Worm (Caenorhabditis elegans) whole organism, late embryonic: ENCODE results near the gene ZC412.3.
"Not testable (repeated sequence)": the region's sequence is repeated elsewhere in the genome, so short reads cannot be mapped to it uniquely, and the experiment has no call there.

Experiments used
- F13H6.1 ChIP-seq: sonication (generic microtip); optimal IDR thresholded peaks from 2 replicates; lab custom pipeline; 2016; ENCODE audit warnings: missing genetic modification characterization, missing compliant biosample characterization
- ahr-1 ChIP-seq: sonication (generic microtip); optimal IDR thresholded peaks from 2 replicates; lab custom pipeline; 2016; ENCODE audit warnings: missing genetic modification characterization, missing compliant biosample characterization
- ceh-18 ChIP-seq: sonication (generic microtip); optimal IDR thresholded peaks from 2 replicates; lab custom pipeline; 2016; ENCODE audit warnings: missing genetic modification characterization, missing compliant biosample characterization
- ceh-22 ChIP-seq: sonication (generic microtip); optimal IDR thresholded peaks from 2 replicates; lab custom pipeline; 2017; ENCODE audit warnings: missing biosample characterization, missing genetic modification characterization
- ceh-34 ChIP-seq: sonication (generic microtip); optimal IDR thresholded peaks from 2 replicates; lab custom pipeline; 2016; ENCODE audit warnings: mild to moderate bottlenecking, missing genetic modification characterization, missing compliant biosample characterization
- ceh-6 ChIP-seq: fragments of 200-800 bp; sonication (Bioruptor generic); optimal IDR thresholded peaks from 2 replicates; lab custom pipeline; 2018; ENCODE audit warnings: mild to moderate bottlenecking, missing genetic modification characterization, missing compliant biosample characterization
- dmd-4 ChIP-seq: sonication (generic microtip); optimal IDR thresholded peaks from 2 replicates; lab custom pipeline; 2016; ENCODE audit warnings: borderline replicate concordance, missing genetic modification characterization, missing compliant biosample characterization
- fax-1 ChIP-seq: sonication (generic microtip); optimal IDR thresholded peaks from 2 replicates; lab custom pipeline; 2016; ENCODE audit warnings: missing genotype, missing genetic modification characterization, missing compliant biosample characterization
- gmeb-2 ChIP-seq: sonication (generic microtip); optimal IDR thresholded peaks from 2 replicates; lab custom pipeline; 2016; ENCODE audit warnings: missing genetic modification characterization, inconsistent platforms, missing compliant biosample characterization
- hlh-30 ChIP-seq: sonication (generic microtip); optimal IDR thresholded peaks from 2 replicates; lab custom pipeline; 2017; ENCODE audit warnings: antibody characterized with exemption, missing genetic modification characterization, missing compliant biosample characterization; ENCODE audit not compliant: insufficient read depth
- npax-4 ChIP-seq: sonication (generic microtip); optimal IDR thresholded peaks from 2 replicates; lab custom pipeline; 2016; ENCODE audit warnings: missing genetic modification characterization, missing compliant biosample characterization
- sdc-2 ChIP-seq: sonication (generic microtip); optimal IDR thresholded peaks from 2 replicates; lab custom pipeline; 2016; ENCODE audit warnings: missing genotype, missing genetic modification characterization, missing compliant biosample characterization
- syd-9 ChIP-seq: sonication (generic microtip); optimal IDR thresholded peaks from 2 replicates; lab custom pipeline; 2016; ENCODE audit warnings: mild to moderate bottlenecking, missing genetic modification characterization, moderate library complexity, missing compliant biosample characterization
- tbx-2 ChIP-seq: sonication (generic microtip); optimal IDR thresholded peaks from 2 replicates; lab custom pipeline; 2016; ENCODE audit warnings: missing genetic modification characterization, missing compliant biosample characterization
- unc-3 ChIP-seq, 2 experiments: fragments of 200-800 bp in 1 of 2; sonication (Bioruptor generic) in 1 of 2; sonication (generic microtip) in 1 of 2; conservative IDR thresholded peaks in 1 of 2; optimal IDR thresholded peaks in 1 of 2; 2 replicates each; pipeline versions ENCODE4 v1.3.6 to Lab custom; 2016 to 2022; ENCODE audit warnings: missing compliant biosample characterization in 2 of 2, missing genetic modification characterization in 2 of 2, missing genetic modification reagents in 1 of 2
- unc-55 ChIP-seq: sonication (generic microtip); optimal IDR thresholded peaks from 2 replicates; lab custom pipeline; 2017; ENCODE audit warnings: missing biosample characterization, missing genetic modification reagents, missing genetic modification characterization
- zip-5 ChIP-seq: sonication (generic microtip); optimal IDR thresholded peaks from 2 replicates; lab custom pipeline; 2016; ENCODE audit warnings: missing genetic modification characterization, missing compliant biosample characterization

Gene ZC412.3

DNA sequence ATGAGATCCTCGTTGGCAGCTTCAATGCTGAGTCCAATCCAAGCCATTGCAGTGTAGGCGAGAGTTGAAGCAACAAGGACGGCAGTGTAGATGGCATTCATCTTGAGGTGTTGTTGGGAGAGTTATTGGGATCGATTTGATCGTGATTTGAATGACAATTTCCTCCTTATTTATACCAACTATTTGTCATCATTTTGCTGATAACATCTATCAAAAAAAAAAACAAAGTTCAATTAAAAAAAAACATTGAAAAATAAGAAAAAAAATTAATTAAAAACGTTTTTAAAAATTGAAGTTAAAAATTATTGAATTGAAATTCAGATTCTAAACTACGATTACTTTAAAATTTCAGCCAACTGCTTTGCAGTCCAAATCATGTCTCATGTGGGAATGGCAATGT is 44.4 kb downstream of the ZC412.3 start, which contains the start of gene nspa-8:
Gene nspa-8, minus strand, starts transcription at position 101 of the 400 bp plus-strand sequence.
- TF ChIP-seq syd-9 (tag; lab: Kevin White, UChicago); fax-1; gmeb-2 (tag; lab: Kevin White, UChicago): not testable (repeated sequence)

DNA sequence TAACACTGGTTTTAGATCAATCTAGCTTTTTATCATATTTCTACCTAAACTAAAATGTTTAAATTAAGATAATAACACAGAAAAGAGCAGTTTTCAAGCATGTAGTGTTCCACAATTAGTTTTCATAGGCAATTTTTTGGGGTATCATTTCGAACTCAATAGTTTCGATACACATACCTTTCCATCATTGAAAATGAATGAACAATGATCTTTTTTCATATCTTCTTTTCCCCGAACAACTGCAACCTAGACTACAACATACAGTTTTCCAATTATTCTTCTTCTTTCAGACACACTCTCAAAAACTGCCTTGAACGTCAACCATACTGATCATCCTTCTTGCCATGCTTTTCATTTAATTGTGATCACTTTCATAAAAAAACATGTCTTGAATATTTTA is 47.2 kb downstream of the ZC412.3 start, which contains the start of gene W06A7.4:
Gene W06A7.4, plus strand, starts transcription at position 301 of the 400 bp plus-strand sequence.
- TF ChIP-seq ceh-22 (no peak), unc-3 (GFP tag; conservative IDR thresholded peaks at IDR 0.05; lab: Robert Waterston, UW) (no peak), unc-3 (tag; optimal IDR thresholded peaks at IDR 0.05; lab: Kevin White, UChicago) (no peak), zip-5 (tag; lab: Kevin White, UChicago) (no peak), npax-4 (tag; lab: Kevin White, UChicago) (no peak), ahr-1 (no peak), ceh-6 (no peak), hlh-30 (no peak)

DNA sequence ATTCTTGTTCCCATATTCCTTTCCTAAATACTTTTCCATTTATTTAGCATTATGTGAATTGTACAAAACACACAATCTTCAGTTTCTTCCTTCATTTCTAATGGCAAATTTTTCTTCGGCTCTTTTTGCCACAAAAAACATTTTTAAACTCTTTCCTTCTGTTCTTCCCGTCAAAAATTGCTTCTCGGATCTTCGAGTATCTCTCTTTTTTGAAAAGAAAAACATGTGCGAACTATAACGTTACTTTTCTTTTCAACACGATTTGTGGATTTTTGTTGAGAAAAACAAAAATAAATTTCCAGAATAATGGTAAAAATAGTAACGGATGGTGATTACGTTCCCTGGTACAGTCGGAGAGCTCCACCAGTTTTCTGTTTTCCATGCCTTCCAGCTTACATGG is 49.8 kb downstream of the ZC412.3 start, which contains the start of gene W06A7.2:
Gene W06A7.2, plus strand, starts transcription at position 301 of the 400 bp plus-strand sequence.
- no peak for TF ChIP-seq ceh-34
- no peak for TF ChIP-seq F13H6.1 (tag; lab: Kevin White, UChicago)
- no peak for TF ChIP-seq sdc-2
- no peak for TF ChIP-seq tbx-2

DNA sequence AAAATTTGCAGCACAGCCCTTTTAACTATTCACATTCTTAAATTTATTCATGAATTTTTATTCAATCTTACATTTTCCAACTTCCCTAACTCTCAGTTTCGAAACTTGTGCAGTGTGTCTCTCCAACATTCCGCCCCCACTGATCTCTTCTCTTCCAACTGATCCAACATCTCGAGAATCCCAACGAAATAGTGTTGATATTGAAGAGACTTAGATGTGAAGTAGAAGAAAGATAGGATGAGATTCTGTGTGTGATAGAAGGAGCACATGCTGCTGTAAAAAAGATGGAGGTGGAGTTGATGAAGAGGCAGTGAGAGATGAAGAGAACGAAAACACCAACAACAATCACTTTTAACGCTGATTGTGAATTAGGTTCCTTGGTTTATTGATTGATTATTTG is 51.0 kb downstream of the ZC412.3 start:
- TF ChIP-seq ceh-18 (peak; percentile 29), dmd-4 (no peak), unc-55 (GFP tag; lab: Kevin White, UChicago) (peak; percentile 24)
